Worm (Caenorhabditis elegans) whole organism, mixed stage, embryonic: ENCODE measurements around the gene R10F2.4.

ENCODE experiments used
- bed-3 ChIP-seq: fragments of 200-800 bp; sonication (Bioruptor generic); optimal IDR thresholded peaks from 3 replicates; lab custom pipeline; 2018; ENCODE audit warnings: mild to moderate bottlenecking, missing genetic modification characterization, moderate library complexity, missing compliant biosample characterization
- ces-1 ChIP-seq: fragments of 150-350 bp; optimal IDR thresholded peaks from 2 replicates; lab custom pipeline; 2014; ENCODE audit warnings: missing biosample characterization, missing genetic modification reagents, missing genetic modification characterization
- cnd-1 ChIP-seq: fragments of 200-800 bp; sonication (Bioruptor generic); optimal IDR thresholded peaks from 2 replicates; lab custom pipeline; 2018; ENCODE audit warnings: mild to moderate bottlenecking, missing genetic modification characterization, missing compliant biosample characterization
- elt-1 ChIP-seq: sonication (generic microtip); optimal IDR thresholded peaks from 2 replicates; lab custom pipeline; 2017; ENCODE audit warnings: missing genetic modification characterization, mild to moderate bottlenecking, missing compliant biosample characterization, antibody characterized with exemption, moderate library complexity, borderline replicate concordance; ENCODE audit not compliant: insufficient read depth
- ham-2 ChIP-seq: fragments of 200-800 bp; sonication (Bioruptor generic); optimal IDR thresholded peaks from 2 replicates; lab custom pipeline; 2018; ENCODE audit warnings: mild to moderate bottlenecking, missing genetic modification characterization, missing compliant biosample characterization
- lin-13 ChIP-seq: fragments of 150-350 bp; optimal IDR thresholded peaks from 2 replicates; lab custom pipeline; 2014; ENCODE audit warnings: missing biosample characterization, missing genetic modification characterization
- lsy-2 ChIP-seq: fragments of 150-350 bp; optimal IDR thresholded peaks from 2 replicates; lab custom pipeline; 2014; ENCODE audit warnings: missing biosample characterization, missing genetic modification characterization
- mab-5 ChIP-seq: fragments of 150-350 bp; optimal IDR thresholded peaks from 2 replicates; lab custom pipeline; 2014; ENCODE audit warnings: missing biosample characterization, missing genetic modification characterization
- mep-1 ChIP-seq: fragments of 150-350 bp; optimal IDR thresholded peaks from 2 replicates; lab custom pipeline; 2017; ENCODE audit warnings: missing biosample characterization, missing genetic modification reagents, missing genetic modification characterization, inconsistent platforms
- mls-2 ChIP-seq: sonication (generic microtip); optimal IDR thresholded peaks from 2 replicates; lab custom pipeline; 2016; ENCODE audit warnings: mild to moderate bottlenecking, missing genetic modification characterization, moderate library complexity, missing compliant biosample characterization
- nhr-237 ChIP-seq: fragments of 150-350 bp; optimal IDR thresholded peaks from 2 replicates; lab custom pipeline; 2014; ENCODE audit warnings: missing biosample characterization, missing genetic modification characterization
- nhr-76 ChIP-seq: sonication (generic microtip); optimal IDR thresholded peaks from 2 replicates; lab custom pipeline; 2017; ENCODE audit warnings: missing biosample characterization, missing genetic modification characterization
- pha-4 ChIP-seq: fragments of 150-350 bp; optimal IDR thresholded peaks from 2 replicates; lab custom pipeline; 2018; ENCODE audit warnings: missing biosample characterization, missing genetic modification reagents, missing genetic modification characterization
- sem-2 ChIP-seq: fragments of 200-800 bp; sonication (Bioruptor generic); optimal IDR thresholded peaks from 2 replicates; lab custom pipeline; 2018; ENCODE audit warnings: mild to moderate bottlenecking, missing genetic modification characterization, missing compliant biosample characterization
- sptf-1 ChIP-seq: sonication (generic microtip); optimal IDR thresholded peaks from 2 replicates; lab custom pipeline; 2017; ENCODE audit warnings: mild to moderate bottlenecking, missing genetic modification characterization, moderate library complexity, missing compliant biosample characterization
- tbx-8 ChIP-seq: fragments of 200-800 bp; sonication (Bioruptor generic); optimal IDR thresholded peaks from 2 replicates; lab custom pipeline; 2018; ENCODE audit warnings: mild to moderate bottlenecking, missing genetic modification characterization, moderate library complexity, missing compliant biosample characterization
- unc-39 ChIP-seq: fragments of 150-350 bp; optimal IDR thresholded peaks from 2 replicates; lab custom pipeline; 2014; ENCODE audit warnings: missing biosample characterization, missing genetic modification characterization
- zip-8 ChIP-seq: fragments of 150-350 bp; optimal IDR thresholded peaks from 2 replicates; lab custom pipeline; 2014; ENCODE audit warnings: missing biosample characterization, missing genetic modification characterization

The R10F2.4 gene

ce11 chrIII:2871817-2872216, 51.1 kb downstream of the R10F2.4 start (continued):
- TF ChIP-seq mep-1, result no peak
- TF ChIP-seq zip-8 (tag; lab: Kevin White, UChicago), result no peak
- TF ChIP-seq unc-39 (tag; lab: Kevin White, UChicago), result no peak

DNA sequence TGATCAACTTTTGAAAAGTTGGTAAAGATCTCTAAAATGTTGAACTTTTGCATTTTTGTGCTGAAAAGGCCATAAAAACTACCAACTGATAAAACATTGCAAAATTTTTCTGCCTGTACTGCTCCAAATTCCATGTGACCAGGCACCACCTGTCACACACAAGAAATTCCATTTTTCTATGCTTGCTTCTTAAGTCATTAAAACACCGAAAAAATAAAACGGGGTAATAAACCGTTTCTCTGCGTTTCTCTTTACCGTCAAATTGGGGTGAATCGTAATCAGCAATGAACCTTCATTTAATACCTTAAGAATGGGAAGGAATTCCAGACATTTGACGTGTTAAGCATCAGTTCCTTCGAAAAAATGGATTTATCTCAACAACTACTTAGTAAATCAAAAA, 52.7 kb downstream of the R10F2.4 start:
- TF ChIP-seq mep-1 (no peak), sem-2 (GFP tag; lab: Kevin White, UChicago) (no peak), ces-1 (GFP tag; lab: Kevin White, UChicago) (no peak)

DNA sequence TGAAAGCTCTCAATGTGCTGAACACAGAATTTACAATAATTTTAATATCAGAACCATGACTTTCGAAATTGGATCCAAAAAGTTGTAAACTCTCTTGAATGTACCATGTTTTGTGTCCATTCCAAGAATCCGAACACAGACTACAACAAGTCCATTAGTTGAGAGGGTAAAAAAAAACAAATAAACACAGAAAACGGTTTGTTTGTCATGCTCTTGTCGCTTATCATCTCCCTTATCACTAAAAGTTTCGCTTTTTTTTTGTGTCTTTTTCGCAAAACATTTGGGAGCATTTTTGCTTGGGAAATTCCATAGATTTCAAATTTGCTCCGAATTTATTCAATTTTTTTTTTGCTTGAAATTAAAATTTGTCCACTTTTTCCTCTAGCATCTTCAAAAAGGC, 53.4 kb downstream of the R10F2.4 start:
- no peak for TF ChIP-seq lin-13 (tag; lab: Kevin White, UChicago)
- no peak for TF ChIP-seq lsy-2 (tag; lab: Kevin White, UChicago)
- TF ChIP-seq nhr-237 (tag; lab: Kevin White, UChicago), result no peak
- TF ChIP-seq sptf-1, result no peak
- TF ChIP-seq bed-3, result no peak
- TF ChIP-seq tbx-8 (GFP tag; lab: Kevin White, UChicago), result no peak
- TF ChIP-seq mls-2 (tag; lab: Kevin White, UChicago), result no peak
- TF ChIP-seq ham-2, result no peak
- no peak for TF ChIP-seq cnd-1
- TF ChIP-seq mab-5 (tag; lab: Kevin White, UChicago), result no peak
- no peak for TF ChIP-seq pha-4 (tag; lab: Kevin White, UChicago)
- no peak for TF ChIP-seq unc-39 (tag; lab: Kevin White, UChicago)
- TF ChIP-seq elt-1, result no peak
- no peak for TF ChIP-seq nhr-76
